Worm (Caenorhabditis elegans) whole organism, midembryonic: ENCODE measurements around the gene srh-138.

Source experiments
- T22C8.4 ChIP-seq: fragments of 200-800 bp; sonication (Bioruptor generic); IDR thresholded peaks from 2 replicates; pipeline ENCODE4 v1.3.6; 2022; ENCODE audit warnings: missing genetic modification characterization, missing compliant biosample characterization
- cog-1 ChIP-seq: sonication (generic microtip); optimal IDR thresholded peaks from 2 replicates; lab custom pipeline; 2016; ENCODE audit warnings: missing genetic modification characterization, missing compliant biosample characterization
- klf-2 ChIP-seq: fragments of 200-800 bp; sonication (Bioruptor generic); conservative IDR thresholded peaks from 2 replicates; pipeline ENCODE4 v1.3.6; 2022; ENCODE audit warnings: missing genetic modification reagents, missing genetic modification characterization, missing compliant biosample characterization
- ztf-23 ChIP-seq: fragments of 200-800 bp; sonication (Bioruptor generic); IDR thresholded peaks from 2 replicates; pipeline ENCODE4 v1.3.6; 2022; ENCODE audit warnings: missing genetic modification reagents, missing genetic modification characterization, missing compliant biosample characterization

- TF ChIP-seq T22C8.4 (GFP tag; lab: Robert Waterston, UW) = no peak
- TF ChIP-seq cog-1 (tag; lab: Kevin White, UChicago) = no peak
- TF ChIP-seq klf-2 (GFP tag; lab: Robert Waterston, UW) = no peak
- TF ChIP-seq ztf-23 (GFP tag; lab: Robert Waterston, UW) = no peak
Observed at ce11 chrV:16467840-16468239, 3.0 kb downstream of the srh-138 start, which contains the start of gene sru-44.
